Fruit fly (Drosophila melanogaster): ENCODE data around the gene CG13606.

Gene CG13606

DNA sequence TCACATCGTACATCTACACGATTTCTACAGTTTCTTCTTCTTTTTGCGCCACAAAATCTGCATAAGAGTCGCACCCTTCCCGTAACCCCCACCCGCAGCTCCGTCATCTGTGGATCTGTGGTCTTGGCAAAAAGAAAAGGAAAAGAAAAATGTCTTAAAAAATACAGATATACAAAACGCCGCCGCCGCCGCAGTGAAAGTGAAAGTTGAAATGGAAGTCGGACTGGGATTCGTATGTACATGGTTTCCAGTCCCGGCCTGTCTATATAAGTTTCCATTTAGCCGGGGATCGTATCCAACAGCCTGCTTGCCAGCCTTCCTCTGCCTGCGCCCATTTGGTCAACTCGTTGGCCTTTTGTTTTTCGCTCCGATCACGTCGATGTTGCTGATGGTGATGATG is 43.6 kb downstream of the CG13606 start:
- no peak for TF ChIP-seq CG33557 (GFP tag; optimal IDR thresholded peaks at IDR 0.05)
- TF ChIP-seq cas (GFP tag; IDR thresholded peaks at IDR 0.05), result no peak
- peak; percentile 94 for TF ChIP-seq Blimp-1 (GFP tag; optimal IDR thresholded peaks at IDR 0.05)
- peak; percentile 68 for TF ChIP-seq pros (GFP tag; optimal IDR thresholded peaks at IDR 0.05)
- TF ChIP-seq tap (tag; optimal IDR thresholded peaks at IDR 0.05), result no peak

DNA sequence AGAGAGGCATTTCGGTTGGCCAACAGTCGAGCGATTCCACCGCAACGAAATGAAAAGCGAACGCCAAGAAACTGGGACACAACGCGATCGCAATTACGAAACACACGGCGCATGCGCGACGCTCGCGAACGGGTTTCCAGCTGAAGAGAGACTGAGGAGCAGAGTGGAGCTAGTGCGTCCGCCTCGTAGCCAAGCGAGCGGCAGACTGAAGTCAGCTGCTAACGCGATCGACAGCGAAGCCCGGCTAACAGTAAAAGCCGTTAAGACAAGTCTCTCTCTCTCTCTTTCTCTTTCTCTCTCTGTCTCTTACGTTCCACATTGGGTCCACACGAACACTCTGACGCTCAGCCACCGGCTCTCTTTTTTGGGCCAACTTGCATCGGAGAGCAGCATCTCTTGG is 46.1 kb downstream of the CG13606 start, which contains the start of gene CG17786:
Gene CG17786, minus strand, starts transcription at position 154 of the 400 bp plus-strand sequence.
- TF ChIP-seq CrebB (tag; optimal IDR thresholded peaks at IDR 0.05), result peak; percentile 17
- TF ChIP-seq z (GFP tag; IDR thresholded peaks at IDR 0.05), result no peak
- TF ChIP-seq klu (GFP tag; IDR thresholded peaks at IDR 0.05), result no peak
- no peak for TF ChIP-seq CG16863 (GFP tag; optimal IDR thresholded peaks at IDR 0.05)
- no peak; the same call in 1 of the 2 replicates for TF ChIP-seq Bgb (GFP tag; IDR thresholded peaks at IDR 0.05; ENCODE audit: partially characterized antibody)
- peak in 1 of 2 experiments; percentile 20 for TF ChIP-seq bsh (GFP tag; optimal IDR thresholded peaks at IDR 0.05)
- TF ChIP-seq dm (GFP tag; optimal IDR thresholded peaks at IDR 0.05), result no peak
- peak; percentile 48 for TF ChIP-seq her (GFP tag; optimal IDR thresholded peaks at IDR 0.05)
- TF ChIP-seq Hmr (GFP tag; optimal IDR thresholded peaks at IDR 0.05), result peak; percentile 8
- TF ChIP-seq hbn (GFP tag; IDR thresholded peaks at IDR 0.05; ENCODE audit: partially characterized antibody), result 0 out of 2 replicates have a peak, but pooled peaks have one; percentile 29
- no peak for TF ChIP-seq vfl (GFP tag; optimal IDR thresholded peaks at IDR 0.05)
- TF ChIP-seq Trl (optimal IDR thresholded peaks at IDR 0.05), result peak; percentile 79 to 81
- no peak for TF ChIP-seq Trl (GFP tag; optimal IDR thresholded peaks at IDR 0.05)
- TF ChIP-seq CG10959 (GFP tag; IDR thresholded peaks at IDR 0.05), result no peak
- TF ChIP-seq D19B (GFP tag; optimal IDR thresholded peaks at IDR 0.05), result no peak
- TF ChIP-seq Max (GFP tag; optimal IDR thresholded peaks at IDR 0.05), result no peak
- no peak for TF ChIP-seq CG12744 (GFP tag; optimal IDR thresholded peaks at IDR 0.05)
- TF ChIP-seq ci (GFP tag; IDR thresholded peaks at IDR 0.05), result peak; percentile 75; the same call in 2 of the 3 replicates
- TF ChIP-seq CG17829 (tag; optimal IDR thresholded peaks at IDR 0.05), result no peak
- no peak for TF ChIP-seq CG10431 (GFP tag; optimal IDR thresholded peaks at IDR 0.05)
- TF ChIP-seq nau (GFP tag; optimal IDR thresholded peaks at IDR 0.05), result no peak
- no peak for TF ChIP-seq CG4404 (GFP tag; IDR thresholded peaks at IDR 0.05)
- TF ChIP-seq CG15514 (GFP tag; optimal IDR thresholded peaks at IDR 0.05), result peak; percentile 30
- no peak for TF ChIP-seq Ravus (GFP tag; IDR thresholded peaks at IDR 0.05)
- TF ChIP-seq Optix (GFP tag; IDR thresholded peaks at IDR 0.05), result no peak
- TF ChIP-seq MBD-R2 (GFP tag; IDR thresholded peaks at IDR 0.05), result peak; percentile 21; the same call in 1 of the 2 replicates
- no peak for TF ChIP-seq ewg (GFP tag; optimal IDR thresholded peaks at IDR 0.05)
- no peak for TF ChIP-seq prd (optimal IDR thresholded peaks at IDR 0.05)
- TF ChIP-seq prd (GFP tag; IDR thresholded peaks at IDR 0.05), result no peak
- no peak for TF ChIP-seq Bteb2 (GFP tag; optimal IDR thresholded peaks at IDR 0.05)
- no peak for TF ChIP-seq GATAe (GFP tag; conservative IDR thresholded peaks at IDR 0.05)
- peak in 1 of 2 experiments; percentile 54 for TF ChIP-seq Pdp1 (GFP tag; optimal IDR thresholded peaks at IDR 0.05)
- TF ChIP-seq gce (GFP tag; IDR thresholded peaks at IDR 0.05), result no peak; the same call in 2 of the 3 replicates
- peak; percentile 27; the same call in 1 of the 2 replicates for TF ChIP-seq amos (GFP tag; IDR thresholded peaks at IDR 0.05; ENCODE audit: partially characterized antibody)
- TF ChIP-seq sug (tag; optimal IDR thresholded peaks at IDR 0.05), result no peak
- TF ChIP-seq slbo (GFP tag; IDR thresholded peaks at IDR 0.05), result no peak
- TF ChIP-seq Usf (GFP tag; optimal IDR thresholded peaks at IDR 0.05), result no peak
- no peak for TF ChIP-seq CG2712 (tag; optimal IDR thresholded peaks at IDR 0.05)
- no peak for TF ChIP-seq trh (GFP tag; optimal IDR thresholded peaks at IDR 0.05)
- TF ChIP-seq CG12391 (tag; optimal IDR thresholded peaks at IDR 0.05), result peak; percentile 0
- TF ChIP-seq CG3847 (GFP tag; IDR thresholded peaks at IDR 0.05), result no peak
- peak; percentile 82 for TF ChIP-seq Jarid2 (GFP tag; optimal IDR thresholded peaks at IDR 0.05)
- TF ChIP-seq Deaf1 (tag; optimal IDR thresholded peaks at IDR 0.05), result peak; percentile 64
- TF ChIP-seq CG4854 (GFP tag; optimal IDR thresholded peaks at IDR 0.05), result no peak
- no peak for TF ChIP-seq CG18011 (GFP tag; optimal IDR thresholded peaks at IDR 0.05)

Measured in whole organism, embryonic.